Worm (Caenorhabditis elegans) whole organism, young adult: Measurements from ENCODE around the gene spl-3.
A peak's percentile ranks its signal among the peaks of the same experiment; 100 is the strongest.

ENCODE experiments used
- B0261.1 ChIP-seq: sonication (generic microtip); optimal IDR thresholded peaks from 2 replicates; lab custom pipeline; 2016; ENCODE audit warnings: mild to moderate bottlenecking, missing genetic modification characterization, moderate library complexity, missing compliant biosample characterization
- F55B11.4 ChIP-seq: sonication (generic microtip); optimal IDR thresholded peaks from 2 replicates; lab custom pipeline; 2016; ENCODE audit warnings: missing compliant biosample characterization, missing genetic modification characterization, borderline replicate concordance; ENCODE audit not compliant: insufficient read depth
- K11D2.4 ChIP-seq: fragments of 200-800 bp; sonication (Bioruptor generic); IDR thresholded peaks from 2 replicates; pipeline ENCODE4 v1.3.6; 2022; ENCODE audit warnings: missing genetic modification reagents, missing genetic modification characterization, missing compliant biosample characterization
- ZK185.1 ChIP-seq: sonication (generic microtip); optimal IDR thresholded peaks from 2 replicates; lab custom pipeline; 2016; ENCODE audit warnings: mild to moderate bottlenecking, missing genetic modification characterization, missing compliant biosample characterization; ENCODE audit not compliant: poor library complexity, severe bottlenecking
- ama-1 ChIP-seq, 3 experiments: fragments of 150-350 bp in 1 of 3; sonication (generic microtip) in 2 of 3; optimal IDR thresholded peaks; 2 replicates each; lab custom pipeline; 2014 to 2018; ENCODE audit warnings: missing biosample characterization in 2 of 3, missing genetic modification characterization in 2 of 3, missing genetic modification reagents in 2 of 3
- athp-1 ChIP-seq: sonication (generic microtip); optimal IDR thresholded peaks from 2 replicates; lab custom pipeline; 2017; ENCODE audit warnings: mild to moderate bottlenecking, missing genetic modification characterization, missing compliant biosample characterization
- attf-6 ChIP-seq: fragments of 200-800 bp; sonication (Bioruptor generic); IDR thresholded peaks from 2 replicates; pipeline ENCODE4 v1.3.6; 2022; ENCODE audit warnings: missing genetic modification reagents, missing genetic modification characterization, missing compliant biosample characterization
- ccch-3 ChIP-seq: fragments of 200-800 bp; sonication (Bioruptor generic); optimal IDR thresholded peaks from 2 replicates; lab custom pipeline; 2018; ENCODE audit warnings: mild to moderate bottlenecking, missing genetic modification characterization, missing compliant biosample characterization
- ceh-27 ChIP-seq: fragments of 200-800 bp; sonication (Bioruptor generic); optimal IDR thresholded peaks from 2 replicates; lab custom pipeline; 2018; ENCODE audit warnings: mild to moderate bottlenecking, missing genetic modification characterization, moderate library complexity, missing compliant biosample characterization
- die-1 ChIP-seq: sonication (generic microtip); optimal IDR thresholded peaks from 2 replicates; lab custom pipeline; 2016; ENCODE audit warnings: missing genotype, mild to moderate bottlenecking, missing genetic modification characterization, missing compliant biosample characterization
- egl-18 ChIP-seq: fragments of 200-800 bp; sonication (Bioruptor generic); IDR thresholded peaks from 2 replicates; pipeline ENCODE4 v1.3.6; 2022; ENCODE audit warnings: missing genetic modification reagents, missing genetic modification characterization, missing compliant biosample characterization
- egrh-3 ChIP-seq: fragments of 200-800 bp; sonication (Bioruptor generic); IDR thresholded peaks from 2 replicates; pipeline ENCODE4 v1.3.6; 2022; ENCODE audit warnings: missing genetic modification reagents, missing genetic modification characterization, missing compliant biosample characterization
- hlh-12 ChIP-seq: sonication (generic microtip); optimal IDR thresholded peaks from 2 replicates; lab custom pipeline; 2016; ENCODE audit warnings: missing genetic modification characterization, missing compliant biosample characterization
- hmg-1.2 ChIP-seq: fragments of 200-800 bp; sonication (Bioruptor generic); IDR thresholded peaks from 2 replicates; pipeline ENCODE4 v1.3.6; 2022; ENCODE audit warnings: missing genetic modification reagents, missing genetic modification characterization, missing compliant biosample characterization
- hmg-20 ChIP-seq: fragments of 200-800 bp; sonication (Bioruptor generic); IDR thresholded peaks from 2 replicates; pipeline ENCODE4 v1.3.6; 2022; ENCODE audit warnings: missing genetic modification reagents, missing genetic modification characterization, missing compliant biosample characterization
- hsf-1 ChIP-seq: fragments of 200-800 bp; sonication (Bioruptor generic); IDR thresholded peaks from 2 replicates; pipeline ENCODE4 v1.3.6; 2022; ENCODE audit warnings: missing genetic modification reagents, missing genetic modification characterization, missing compliant biosample characterization
- lag-1 ChIP-seq: fragments of 200-800 bp; sonication (Bioruptor generic); IDR thresholded peaks from 2 replicates; pipeline ENCODE4 v1.3.6; 2022; ENCODE audit warnings: missing genetic modification reagents, missing genetic modification characterization, missing compliant biosample characterization
- let-526 ChIP-seq: fragments of 200-800 bp; sonication (Bioruptor generic); IDR thresholded peaks from 2 replicates; pipeline ENCODE4 v1.3.6; 2022; ENCODE audit warnings: missing genetic modification reagents, missing genetic modification characterization, missing compliant biosample characterization
- lin-26 ChIP-seq: fragments of 200-800 bp; sonication (Bioruptor generic); IDR thresholded peaks from 2 replicates; pipeline ENCODE4 v1.3.6; 2022; ENCODE audit warnings: missing genetic modification reagents, missing genetic modification characterization, missing compliant biosample characterization
- madf-8 ChIP-seq: fragments of 200-800 bp; sonication (Bioruptor generic); conservative IDR thresholded peaks from 2 replicates; pipeline ENCODE4 v1.3.6; 2022; ENCODE audit warnings: missing genetic modification reagents, missing genetic modification characterization, missing compliant biosample characterization
- nfya-1 ChIP-seq: sonication (generic microtip); optimal IDR thresholded peaks from 2 replicates; lab custom pipeline; 2017; ENCODE audit warnings: antibody characterized with exemption, missing compliant biosample characterization, missing genetic modification characterization, borderline replicate concordance; ENCODE audit not compliant: insufficient read depth
- nfya-2 ChIP-seq: fragments of 200-800 bp; sonication (Bioruptor generic); IDR thresholded peaks from 2 replicates; pipeline ENCODE4 v1.3.6; 2022; ENCODE audit warnings: missing genetic modification reagents, missing genetic modification characterization, missing compliant biosample characterization
- nhr-179 ChIP-seq: sonication (generic microtip); optimal IDR thresholded peaks from 2 replicates; lab custom pipeline; 2016; ENCODE audit warnings: mild to moderate bottlenecking, missing genetic modification characterization, missing compliant biosample characterization
- nhr-80 ChIP-seq: sonication (generic microtip); optimal IDR thresholded peaks from 2 replicates; lab custom pipeline; 2016; ENCODE audit warnings: missing genetic modification characterization, missing compliant biosample characterization
- repo-1 ChIP-seq: sonication (generic microtip); optimal IDR thresholded peaks from 2 replicates; lab custom pipeline; 2017; ENCODE audit warnings: mild to moderate bottlenecking, missing genetic modification characterization, missing compliant biosample characterization
- sdz-38 ChIP-seq: sonication (generic microtip); optimal IDR thresholded peaks from 2 replicates; lab custom pipeline; 2016; ENCODE audit warnings: missing genotype, missing genetic modification characterization, missing compliant biosample characterization
- sea-2 ChIP-seq: fragments of 200-800 bp; sonication (Bioruptor generic); IDR thresholded peaks from 2 replicates; pipeline ENCODE4 v1.3.6; 2022; ENCODE audit warnings: missing genetic modification characterization, missing compliant biosample characterization
- snpc-4 ChIP-seq, 5 experiments: fragments of 150-350 bp in 1 of 5; sonication (generic microtip) in 4 of 5; optimal IDR thresholded peaks; 2 replicates each; lab custom pipeline; 2014 to 2018; ENCODE audit warnings: missing genetic modification characterization in 5 of 5, missing biosample characterization in 3 of 5, antibody characterized with exemption in 2 of 5, mild to moderate bottlenecking in 2 of 5, missing compliant biosample characterization in 2 of 5, missing genotype in 2 of 5, moderate library complexity in 2 of 5, missing genetic modification reagents in 1 of 5
- sptf-2 ChIP-seq: fragments of 200-800 bp; sonication (Bioruptor generic); optimal IDR thresholded peaks from 2 replicates; lab custom pipeline; 2018; ENCODE audit warnings: mild to moderate bottlenecking, missing genetic modification characterization, missing compliant biosample characterization
- tbx-9 ChIP-seq: sonication (generic microtip); optimal IDR thresholded peaks from 2 replicates; lab custom pipeline; 2016; ENCODE audit warnings: borderline replicate concordance, missing genetic modification characterization, inconsistent platforms, missing compliant biosample characterization
- unc-130 ChIP-seq: sonication (generic microtip); optimal IDR thresholded peaks from 2 replicates; lab custom pipeline; 2016; ENCODE audit warnings: missing genetic modification reagents, missing genetic modification characterization, missing compliant biosample characterization
- xnd-1 ChIP-seq: sonication (generic microtip); optimal IDR thresholded peaks from 2 replicates; lab custom pipeline; 2016; ENCODE audit warnings: missing genotype, missing genetic modification reagents, missing genetic modification characterization, missing compliant biosample characterization
- ztf-22 ChIP-seq: fragments of 200-800 bp; sonication (Bioruptor generic); optimal IDR thresholded peaks from 2 replicates; lab custom pipeline; 2018; ENCODE audit warnings: mild to moderate bottlenecking, missing genetic modification characterization, moderate library complexity, missing compliant biosample characterization
- ztf-26 ChIP-seq: sonication (generic microtip); optimal IDR thresholded peaks from 2 replicates; lab custom pipeline; 2017; ENCODE audit warnings: missing genetic modification characterization, missing compliant biosample characterization
- ztf-6 ChIP-seq: fragments of 200-800 bp; sonication (Bioruptor generic); IDR thresholded peaks from 2 replicates; pipeline ENCODE4 v1.3.6; 2022; ENCODE audit warnings: missing genetic modification reagents, missing genetic modification characterization, missing compliant biosample characterization

The spl-3 gene

ce11 chrIV:1215536-1215935, 22.7 kb downstream of the spl-3 start:
- TF ChIP-seq K11D2.4 (GFP tag; lab: Robert Waterston, UW) (no peak), sptf-2 (GFP tag; lab: Kevin White, UChicago) (no peak), lin-26 (GFP tag; lab: Robert Waterston, UW) (no peak), die-1 (tag; lab: Kevin White, UChicago) (no peak), B0261.1 (tag; lab: Kevin White, UChicago) (no peak), sdz-38 (tag; lab: Kevin White, UChicago) (no peak), ama-1 (optimal IDR thresholded peaks at IDR 0.05; lab: Kevin White, UChicago) (no peak), ama-1 (GFP tag; optimal IDR thresholded peaks at IDR 0.05; lab: Kevin White, UChicago) (no peak), unc-130 (no peak), egrh-3 (no peak), lag-1 (GFP tag; lab: Robert Waterston, UW) (no peak), attf-6 (no peak), ztf-22 (GFP tag; lab: Kevin White, UChicago) (no peak), hlh-12 (tag; lab: Kevin White, UChicago) (no peak), hsf-1 (GFP tag; lab: Robert Waterston, UW) (no peak), ccch-3 (GFP tag; lab: Kevin White, UChicago) (no peak)

ce11 chrIV:1216290-1216689, 23.4 kb downstream of the spl-3 start, which contains the start of gene W09G12.9:
Gene W09G12.9 (plus strand): TSS chrIV:1216590.
- TF ChIP-seq nhr-80 (tag; lab: Kevin White, UChicago) = peak; percentile 40
- TF ChIP-seq nfya-1 (tag; lab: Kevin White, UChicago) = no peak
- no peak for TF ChIP-seq ZK185.1 (tag; lab: Kevin White, UChicago)
- no peak for TF ChIP-seq egl-18 (GFP tag; lab: Robert Waterston, UW)
- no peak for TF ChIP-seq sea-2 (GFP tag; lab: Robert Waterston, UW)
- TF ChIP-seq nhr-179 = no peak
- no peak for TF ChIP-seq repo-1

DNA sequence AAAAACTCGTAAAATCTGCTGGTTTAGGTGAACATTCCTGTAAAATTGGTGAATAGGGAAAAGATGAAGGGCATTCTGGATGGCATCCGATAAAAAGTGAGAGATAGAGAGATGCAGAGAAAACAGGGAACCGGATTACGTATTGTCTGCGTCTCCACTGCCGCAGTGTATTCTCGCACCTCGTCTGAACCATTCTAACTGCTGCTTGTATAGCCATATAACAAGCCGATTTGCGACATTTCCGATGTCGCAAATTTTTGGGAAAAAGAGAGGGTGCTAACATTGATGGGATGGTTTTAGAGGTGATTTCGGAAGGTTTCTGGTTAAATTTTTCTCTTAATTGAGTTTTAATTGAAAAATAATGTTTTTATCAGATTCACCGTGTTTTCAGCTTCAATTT, 28.3 kb downstream of the spl-3 start, which contains the start of gene W09G12.10:
TSS of gene W09G12.10 (minus strand) at position 121 of the 400 bp plus-strand sequence.
- peak; percentile 81 for TF ChIP-seq hmg-1.2 (GFP tag; lab: Robert Waterston, UW)
- TF ChIP-seq ceh-27 (GFP tag; lab: Kevin White, UChicago) = no peak

ce11 chrIV:1224781-1225180, 31.9 kb downstream of the spl-3 start:
- TF ChIP-seq nfya-2 (no peak), ztf-6 (GFP tag; lab: Robert Waterston, UW) (no peak), egrh-3 (no peak), xnd-1 (no peak), madf-8 (GFP tag; lab: Robert Waterston, UW) (no peak), hmg-20 (GFP tag; lab: Robert Waterston, UW) (no peak), tbx-9 (tag; lab: Kevin White, UChicago) (no peak), F55B11.4 (tag; lab: Kevin White, UChicago) (no peak), let-526 (no peak), snpc-4 (GFP tag; optimal IDR thresholded peaks at IDR 0.05; lab: Kevin White, UChicago) (no peak), snpc-4 (tag; optimal IDR thresholded peaks at IDR 0.05; lab: Kevin White, UChicago) (no peak), B0261.1 (tag; lab: Kevin White, UChicago) (no peak), ceh-27 (GFP tag; lab: Kevin White, UChicago) (no peak), ztf-26 (tag; lab: Kevin White, UChicago) (no peak), athp-1 (tag; lab: Kevin White, UChicago) (no peak)
